Fruit fly (Drosophila melanogaster): ENCODE results near the gene vn.

Gene vn

DNA sequence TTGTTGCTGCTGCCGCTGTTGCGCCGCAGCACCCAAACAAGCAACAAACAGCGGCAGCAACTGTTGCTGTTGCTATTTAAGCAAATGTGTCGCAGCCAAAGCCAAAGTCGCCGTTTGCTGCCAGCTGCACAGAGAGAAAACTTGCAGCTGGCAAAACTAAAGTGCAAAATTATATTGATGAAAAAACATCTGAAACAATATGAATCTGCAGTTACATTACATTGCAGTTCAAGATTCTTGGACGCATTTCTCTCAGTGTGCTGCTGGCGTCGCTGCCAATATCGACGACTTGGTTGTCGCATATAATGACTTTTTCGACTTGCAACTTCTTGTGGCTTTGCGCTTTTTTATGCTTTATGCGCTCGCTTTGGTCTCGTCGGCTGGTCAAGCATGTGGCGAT, 11.2 kb downstream of the vn start (continued):
- TF ChIP-seq CG12299 (tag; optimal IDR thresholded peaks at IDR 0.05) (no peak), Abd-B (GFP tag; optimal IDR thresholded peaks at IDR 0.05) (no peak), CG2199 (GFP tag; IDR thresholded peaks at IDR 0.05) (no peak), Dfd (GFP tag; optimal IDR thresholded peaks at IDR 0.05) (no peak), Rfx (GFP tag; IDR thresholded peaks at IDR 0.05) (no peak), trh (GFP tag; optimal IDR thresholded peaks at IDR 0.05) (no peak), Chrac-16 (GFP tag; optimal IDR thresholded peaks at IDR 0.05) (no peak), slbo (GFP tag; IDR thresholded peaks at IDR 0.05) (0 out of 2 replicates have a peak, but pooled peaks have one; percentile 6), CG10959 (GFP tag; IDR thresholded peaks at IDR 0.05) (0 out of 2 replicates have a peak, but pooled peaks have one; percentile 17), CG18619 (GFP tag; optimal IDR thresholded peaks at IDR 0.05) (no peak), gcm (GFP tag; optimal IDR thresholded peaks at IDR 0.05) (no peak), ac (GFP tag; optimal IDR thresholded peaks at IDR 0.05) (no peak), org-1 (GFP tag; optimal IDR thresholded peaks at IDR 0.05) (no peak), ind (GFP tag; optimal IDR thresholded peaks at IDR 0.05) (peak; percentile 12), CG9727 (GFP tag; optimal IDR thresholded peaks at IDR 0.05) (no peak), cad (GFP tag; optimal IDR thresholded peaks at IDR 0.05) (no peak), NC2β (GFP tag; optimal IDR thresholded peaks at IDR 0.05) (no peak), Hsf (GFP tag; optimal IDR thresholded peaks at IDR 0.05) (no peak), CG12391 (tag; optimal IDR thresholded peaks at IDR 0.05) (peak; percentile 8), CG9609 (GFP tag; optimal IDR thresholded peaks at IDR 0.05) (peak; percentile 17), gro (GFP tag; optimal IDR thresholded peaks at IDR 0.05) (no peak), CG15601 (tag; optimal IDR thresholded peaks at IDR 0.05) (no peak), CG10321 (GFP tag; IDR thresholded peaks at IDR 0.05) (no peak), CG14667 (GFP tag; IDR thresholded peaks at IDR 0.05) (no peak), CG34422 (GFP tag; IDR thresholded peaks at IDR 0.05) (0 out of 3 replicates have a peak, but pooled peaks have one; percentile 7), CG2875 (GFP tag; optimal IDR thresholded peaks at IDR 0.05) (peak; percentile 2), CG7357 (GFP tag; IDR thresholded peaks at IDR 0.05) (no peak), CG9932 (GFP tag; IDR thresholded peaks at IDR 0.05) (no peak), CG2120 (GFP tag; optimal IDR thresholded peaks at IDR 0.05) (no peak), CG10565 (GFP tag; optimal IDR thresholded peaks at IDR 0.05) (no peak), stwl (tag; optimal IDR thresholded peaks at IDR 0.05) (no peak), E2f2 (GFP tag; IDR thresholded peaks at IDR 0.05) (no peak), Dip3 (GFP tag; optimal IDR thresholded peaks at IDR 0.05) (no peak), Sry-β (GFP tag; optimal IDR thresholded peaks at IDR 0.05) (no peak), B-H1 (GFP tag; IDR thresholded peaks at IDR 0.05) (no peak), az2 (GFP tag; optimal IDR thresholded peaks at IDR 0.05) (peak; percentile 31), chn (GFP tag; optimal IDR thresholded peaks at IDR 0.05) (peak; percentile 16), cwo (GFP tag; optimal IDR thresholded peaks at IDR 0.05) (no peak), CG1233 (GFP tag; optimal IDR thresholded peaks at IDR 0.05) (no peak), CG11504 (tag; optimal IDR thresholded peaks at IDR 0.05) (no peak), NfI (GFP tag; optimal IDR thresholded peaks at IDR 0.05) (no peak), CG4820 (GFP tag; optimal IDR thresholded peaks at IDR 0.05) (no peak), wdn (GFP tag; IDR thresholded peaks at IDR 0.05) (no peak), Nf-YA (GFP tag; IDR thresholded peaks at IDR 0.05) (no peak), pb (GFP tag; optimal IDR thresholded peaks at IDR 0.05) (no peak), CG1832 (GFP tag; optimal IDR thresholded peaks at IDR 0.05) (no peak), zfh2 (GFP tag; optimal IDR thresholded peaks at IDR 0.05) (no peak), nau (GFP tag; optimal IDR thresholded peaks at IDR 0.05) (no peak), dmrt11E (tag; optimal IDR thresholded peaks at IDR 0.05) (peak; percentile 40), Oaz (GFP tag; IDR thresholded peaks at IDR 0.05) (no peak), CG4707 (GFP tag; optimal IDR thresholded peaks at IDR 0.05) (no peak), CG17361 (GFP tag; IDR thresholded peaks at IDR 0.05) (no peak), bigmax (GFP tag; optimal IDR thresholded peaks at IDR 0.05) (no peak)

Measured in whole organism, embryonic.